Worm (Caenorhabditis elegans) whole organism, midembryonic: ENCODE measurements around the gene snr-4.

Experiments used
- ref-1 ChIP-seq: fragments of 200-800 bp; sonication (Bioruptor generic); conservative IDR thresholded peaks from 2 replicates; pipeline ENCODE4 v1.3.6; 2022; ENCODE audit warnings: missing genetic modification reagents, missing genetic modification characterization, missing compliant biosample characterization
- ztf-29 ChIP-seq: fragments of 200-800 bp; sonication (Bioruptor generic); IDR thresholded peaks from 2 replicates; pipeline ENCODE4 v1.3.6; 2022; ENCODE audit warnings: missing genetic modification reagents, missing genetic modification characterization, missing compliant biosample characterization

ce11 chrV:11946818-11947217 is 32.7 kb downstream of the snr-4 start:
- TF ChIP-seq ztf-29 (no peak), ref-1 (GFP tag; lab: Robert Waterston, UW) (no peak)
